Worm (Caenorhabditis elegans) whole organism, L4 larva: ENCODE results near the gene nac-3.
A peak's percentile ranks its signal among the peaks of the same experiment; 100 is the strongest.

Experiments
- ces-1 ChIP-seq: fragments of 150-350 bp; sonication (generic microtip); optimal IDR thresholded peaks from 4 replicates; lab custom pipeline; 2014; ENCODE audit warnings: missing biosample characterization, missing genetic modification reagents, missing genetic modification characterization
- lin-38 ChIP-seq: fragments of 200-800 bp; sonication (Bioruptor generic); IDR thresholded peaks from 2 replicates; pipeline ENCODE4 v1.3.6; 2022; ENCODE audit warnings: missing genetic modification reagents, missing genetic modification characterization, missing compliant biosample characterization
- lsy-2 ChIP-seq, 2 experiments: fragments of 150-350 bp in 1 of 2; sonication (generic microtip) in 1 of 2; optimal IDR thresholded peaks; 2 replicates each; lab custom pipeline; 2014 to 2017; ENCODE audit warnings: missing biosample characterization in 2 of 2, missing genetic modification characterization in 2 of 2
- nhr-10 ChIP-seq: fragments of 150-350 bp; optimal IDR thresholded peaks from 2 replicates; lab custom pipeline; 2014; ENCODE audit warnings: missing biosample characterization, missing genetic modification characterization
- nhr-237 ChIP-seq: sonication (generic microtip); optimal IDR thresholded peaks from 2 replicates; lab custom pipeline; 2017; ENCODE audit warnings: missing biosample characterization, missing genetic modification characterization

DNA sequence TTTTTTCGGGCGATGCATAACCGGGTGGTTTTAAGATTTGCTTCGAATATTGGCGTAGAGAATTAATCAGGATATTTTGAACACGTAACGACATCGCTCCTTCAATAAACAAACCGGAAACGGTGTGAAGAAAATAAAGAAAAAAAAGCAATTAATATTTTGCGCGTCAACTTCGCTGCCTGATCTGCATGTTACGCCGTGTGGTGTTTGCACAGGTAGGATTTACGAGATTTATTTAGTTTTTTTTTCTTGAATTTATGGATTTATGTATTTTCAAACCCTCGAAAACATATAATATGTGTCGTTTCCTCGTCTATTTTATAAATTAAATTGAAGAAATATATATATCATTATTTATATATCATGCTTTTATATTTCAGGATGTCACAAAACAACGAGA is 37.9 kb upstream of the nac-3 start, which contains the start of the genes ZK1128.1 and mett-10:
- peak in 1 of 2 experiments; percentile 68 for TF ChIP-seq lsy-2 (tag; optimal IDR thresholded peaks at IDR 0.05; lab: Kevin White, UChicago)
- TF ChIP-seq nhr-10 (tag; lab: Kevin White, UChicago) = no peak
- no peak for TF ChIP-seq lin-38 (GFP tag; lab: Robert Waterston, UW)
- TF ChIP-seq ces-1 = no peak
- no peak for TF ChIP-seq nhr-237
